Fruit fly (Drosophila melanogaster) whole organism, embryonic: Measurements from ENCODE around the gene CG2972.

Experiments used
- ATbp ChIP-seq: fragments of 200-800 bp; sonication (Bioruptor generic); optimal IDR thresholded peaks from 2 replicates; lab custom pipeline; 2017; ENCODE audit warnings: missing biosample characterization, mild to moderate bottlenecking, missing genetic modification characterization, missing genetic modification reagents
- Atf6 ChIP-seq: fragments of 200-800 bp; sonication (Bioruptor generic); IDR thresholded peaks from 2 replicates; pipeline ENCODE4 v1.3.6; 2022; ENCODE audit warnings: missing biosample characterization, missing genetic modification characterization
- Bgb ChIP-seq: fragments of 200-800 bp; sonication (Bioruptor generic); IDR thresholded peaks from 2 replicates; pipeline ENCODE4 v1.3.6; 2022; ENCODE audit warnings: missing biosample characterization, missing genetic modification characterization; ENCODE audit not compliant: partially characterized antibody
- CG10321 ChIP-seq: fragments of 200-800 bp; sonication (Bioruptor generic); IDR thresholded peaks from 2 replicates; pipeline ENCODE4 v1.3.6; 2022; ENCODE audit warnings: missing biosample characterization, missing genetic modification characterization
- CG11723 ChIP-seq: fragments of 200-800 bp; sonication (Bioruptor generic); optimal IDR thresholded peaks from 2 replicates; lab custom pipeline; 2017; ENCODE audit warnings: missing biosample characterization, mild to moderate bottlenecking, missing genetic modification characterization
- CG12391 ChIP-seq: fragments of 200-800 bp; sonication (Bioruptor generic); optimal IDR thresholded peaks from 3 replicates; lab custom pipeline; 2018; ENCODE audit warnings: missing biosample characterization, mild to moderate bottlenecking, missing genetic modification characterization, moderate library complexity
- CG13287 ChIP-seq: fragments of 200-800 bp; sonication (Bioruptor generic); IDR thresholded peaks from 2 replicates; pipeline ENCODE4 v1.3.6; 2022; ENCODE audit warnings: missing biosample characterization, missing genetic modification characterization; ENCODE audit not compliant: partially characterized antibody
- CG14667 ChIP-seq: fragments of 200-800 bp; sonication (Bioruptor generic); IDR thresholded peaks from 2 replicates; pipeline ENCODE4 v1.3.6; 2022; ENCODE audit warnings: missing biosample characterization, missing genetic modification characterization
- CG14965 ChIP-seq: fragments of 200-800 bp; sonication (Bioruptor generic); optimal IDR thresholded peaks from 2 replicates; lab custom pipeline; 2016; ENCODE audit warnings: missing biosample characterization, missing genetic modification characterization, borderline replicate concordance
- CG16863 ChIP-seq: fragments of 200-800 bp; sonication (Bioruptor generic); optimal IDR thresholded peaks from 3 replicates; lab custom pipeline; 2016; ENCODE audit warnings: missing biosample characterization, missing genetic modification characterization
- CG17568 ChIP-seq: fragments of 200-800 bp; sonication (Bioruptor generic); optimal IDR thresholded peaks from 2 replicates; lab custom pipeline; 2018; ENCODE audit warnings: missing biosample characterization, mild to moderate bottlenecking, missing genetic modification characterization, moderate library complexity
- CG2129 ChIP-seq: fragments of 200-800 bp; sonication (Bioruptor generic); IDR thresholded peaks from 2 replicates; pipeline ENCODE4 v1.3.6; 2022; ENCODE audit warnings: missing biosample characterization, missing genetic modification characterization; ENCODE audit not compliant: partially characterized antibody
- CG2678 ChIP-seq: fragments of 200-800 bp; sonication (Bioruptor generic); optimal IDR thresholded peaks from 3 replicates; lab custom pipeline; 2019; ENCODE audit warnings: missing biosample characterization, mild to moderate bottlenecking, missing genetic modification characterization, moderate library complexity
- CG32772 ChIP-seq: fragments of 200-800 bp; sonication (Bioruptor generic); IDR thresholded peaks from 2 replicates; pipeline ENCODE4 v1.3.6; 2022; ENCODE audit warnings: missing biosample characterization, missing genetic modification characterization
- CG3407 ChIP-seq: fragments of 200-800 bp; sonication (Bioruptor generic); optimal IDR thresholded peaks from 2 replicates; lab custom pipeline; 2018; ENCODE audit warnings: missing biosample characterization, mild to moderate bottlenecking, missing genetic modification characterization
- CG34376 ChIP-seq: fragments of 200-800 bp; sonication (Bioruptor generic); optimal IDR thresholded peaks from 2 replicates; lab custom pipeline; 2018; ENCODE audit warnings: missing biosample characterization, mild to moderate bottlenecking, missing genetic modification characterization
- CG4360 ChIP-seq: fragments of 200-800 bp; sonication (Bioruptor generic); IDR thresholded peaks from 2 replicates; pipeline ENCODE4 v1.3.6; 2022; ENCODE audit warnings: missing biosample characterization, missing genetic modification characterization
- CG5180 ChIP-seq: fragments of 200-800 bp; sonication (Bioruptor generic); optimal IDR thresholded peaks from 3 replicates; lab custom pipeline; 2017; ENCODE audit warnings: missing biosample characterization, missing genetic modification characterization, mild to moderate bottlenecking, moderate library complexity, missing genetic modification reagents
- CG6765 ChIP-seq: fragments of 200-800 bp; sonication (Bioruptor generic); optimal IDR thresholded peaks from 3 replicates; lab custom pipeline; 2017; ENCODE audit warnings: missing biosample characterization, mild to moderate bottlenecking, missing genetic modification characterization
- CG7786 ChIP-seq: fragments of 200-800 bp; sonication (Bioruptor generic); optimal IDR thresholded peaks from 2 replicates; lab custom pipeline; 2016; ENCODE audit warnings: missing biosample characterization, missing genetic modification characterization
- CG7963 ChIP-seq: fragments of 200-800 bp; sonication (Bioruptor generic); IDR thresholded peaks from 3 replicates; pipeline ENCODE4 v1.3.6; 2022; ENCODE audit warnings: missing biosample characterization, missing genetic modification characterization; ENCODE audit not compliant: partially characterized antibody
- CG9727 ChIP-seq: fragments of 200-800 bp; sonication (Bioruptor generic); optimal IDR thresholded peaks from 3 replicates; lab custom pipeline; 2017; ENCODE audit warnings: missing biosample characterization, mild to moderate bottlenecking, missing genetic modification characterization
- CG9876 ChIP-seq: fragments of 200-800 bp; sonication (Bioruptor generic); optimal IDR thresholded peaks from 2 replicates; lab custom pipeline; 2016; ENCODE audit warnings: missing biosample characterization, missing genetic modification characterization
- D19A ChIP-seq: fragments of 200-800 bp; optimal IDR thresholded peaks from 3 replicates; lab custom pipeline; 2019; ENCODE audit warnings: missing biosample characterization, mild to moderate bottlenecking, missing genetic modification characterization, moderate library complexity
- Ets65A ChIP-seq: fragments of 200-800 bp; sonication (Bioruptor generic); peaks from one replicate; lab custom pipeline; 2016; ENCODE audit warnings: missing biosample characterization, missing genetic modification characterization
- Fer3 ChIP-seq: fragments of 200-800 bp; sonication (Bioruptor generic); optimal IDR thresholded peaks from 2 replicates; lab custom pipeline; 2018; ENCODE audit warnings: missing biosample characterization, mild to moderate bottlenecking, missing genetic modification characterization, moderate library complexity
- Max ChIP-seq: fragments of 200-800 bp; sonication (Bioruptor generic); optimal IDR thresholded peaks from 2 replicates; lab custom pipeline; 2016; ENCODE audit warnings: missing biosample characterization, mild to moderate bottlenecking, missing genetic modification characterization
- Mrtf ChIP-seq: fragments of 200-800 bp; sonication (Bioruptor generic); IDR thresholded peaks from 3 replicates; pipeline ENCODE4 v1.3.6; 2022; ENCODE audit warnings: missing biosample characterization, missing genetic modification characterization
- Neu2 ChIP-seq: fragments of 200-800 bp; sonication (Bioruptor generic); optimal IDR thresholded peaks from 3 replicates; lab custom pipeline; 2016; ENCODE audit warnings: missing biosample characterization, missing genetic modification characterization, borderline replicate concordance
- Side ChIP-seq: fragments of 200-800 bp; sonication (Bioruptor generic); optimal IDR thresholded peaks from 2 replicates; lab custom pipeline; 2016; ENCODE audit warnings: missing biosample characterization, missing genetic modification characterization
- Stat92E ChIP-seq, 3 experiments: fragments of >200 bp in 2 of 3; fragments of 200-800 bp in 1 of 3; sonication (Bioruptor generic) in 1 of 3; optimal IDR thresholded peaks; 2 replicates each; lab custom pipeline; 2017 to 2019; ENCODE audit warnings: missing biosample characterization in 3 of 3, missing genetic modification characterization in 3 of 3, mild to moderate bottlenecking in 1 of 3, moderate library complexity in 1 of 3
- Taf1 ChIP-seq: fragments of 200-800 bp; sonication (Bioruptor generic); IDR thresholded peaks from 2 replicates; pipeline ENCODE4 v1.3.6; 2022; ENCODE audit warnings: missing biosample characterization, missing genetic modification characterization
- Tbp ChIP-seq: fragments of >200 bp; optimal IDR thresholded peaks from 2 replicates; lab custom pipeline; 2018; ENCODE audit warnings: missing biosample characterization, missing genetic modification characterization
- Xrp1 ChIP-seq: fragments of 200-800 bp; sonication (Bioruptor generic); IDR thresholded peaks from 2 replicates; pipeline ENCODE4 v1.3.6; 2022; ENCODE audit warnings: missing biosample characterization, missing genetic modification characterization
- ara ChIP-seq: fragments of 200-800 bp; sonication (Bioruptor generic); IDR thresholded peaks from 2 replicates; pipeline ENCODE4 v1.3.6; 2022; ENCODE audit warnings: missing biosample characterization, missing genetic modification characterization
- bab2 ChIP-seq: fragments of 200-800 bp; sonication (Bioruptor generic); optimal IDR thresholded peaks from 2 replicates; lab custom pipeline; 2016; ENCODE audit warnings: missing biosample characterization, missing genetic modification characterization
- bcd ChIP-seq: fragments of 200-800 bp; sonication (Bioruptor generic); optimal IDR thresholded peaks from 2 replicates; lab custom pipeline; 2017; ENCODE audit warnings: missing biosample characterization, mild to moderate bottlenecking, missing genetic modification characterization
- ci ChIP-seq: fragments of 200-800 bp; sonication (Bioruptor generic); IDR thresholded peaks from 3 replicates; pipeline ENCODE4 v1.3.6; 2022; ENCODE audit warnings: missing biosample characterization, missing genetic modification characterization
- fd102C ChIP-seq: fragments of 200-800 bp; sonication (Bioruptor generic); optimal IDR thresholded peaks from 2 replicates; lab custom pipeline; 2018; ENCODE audit warnings: missing biosample characterization, mild to moderate bottlenecking, missing genetic modification characterization, moderate library complexity
- fd64A ChIP-seq: fragments of 200-800 bp; sonication (Bioruptor generic); optimal IDR thresholded peaks from 3 replicates; lab custom pipeline; 2018; ENCODE audit warnings: missing biosample characterization, mild to moderate bottlenecking, missing genetic modification characterization
- hth ChIP-seq: fragments of >200 bp; optimal IDR thresholded peaks from 2 replicates; lab custom pipeline; 2017; ENCODE audit warnings: inconsistent platforms
- jigr1 ChIP-seq: fragments of 200-800 bp; sonication (Bioruptor generic); IDR thresholded peaks from 3 replicates; pipeline ENCODE4 v1.3.6; 2022; ENCODE audit warnings: missing biosample characterization, missing genetic modification characterization
- lbe ChIP-seq: fragments of 200-800 bp; sonication (Bioruptor generic); optimal IDR thresholded peaks from 2 replicates; lab custom pipeline; 2016; ENCODE audit warnings: missing biosample characterization, mild to moderate bottlenecking, missing genetic modification characterization
- org-1 ChIP-seq: fragments of 200-800 bp; sonication (Bioruptor generic); optimal IDR thresholded peaks from 2 replicates; lab custom pipeline; 2017; ENCODE audit warnings: missing biosample characterization, missing genetic modification characterization
- otp ChIP-seq: fragments of 200-800 bp; sonication (Bioruptor generic); IDR thresholded peaks from 3 replicates; pipeline ENCODE4, ENCODE4 v1.3.6; 2022; ENCODE audit warnings: missing biosample characterization, missing genetic modification characterization
- pnt ChIP-seq: fragments of 200-800 bp; sonication (Bioruptor generic); optimal IDR thresholded peaks from 3 replicates; lab custom pipeline; 2016; ENCODE audit warnings: missing biosample characterization, missing genetic modification characterization
- pros ChIP-seq: fragments of 200-800 bp; sonication (Bioruptor generic); optimal IDR thresholded peaks from 3 replicates; lab custom pipeline; 2019; ENCODE audit warnings: missing biosample characterization, mild to moderate bottlenecking, missing genetic modification characterization, moderate library complexity
- ranshi ChIP-seq: fragments of 200-800 bp; sonication (Bioruptor generic); IDR thresholded peaks from 2 replicates; pipeline ENCODE4 v1.3.6; 2022; ENCODE audit warnings: missing biosample characterization, missing genetic modification characterization
- trh ChIP-seq: fragments of 200-800 bp; sonication (Bioruptor generic); optimal IDR thresholded peaks from 2 replicates; lab custom pipeline; 2016; ENCODE audit warnings: missing biosample characterization, missing genetic modification characterization
- zen2 ChIP-seq: fragments of 200-800 bp; sonication (Bioruptor generic); IDR thresholded peaks from 3 replicates; pipeline ENCODE4 v1.3.6; 2022; ENCODE audit warnings: missing biosample characterization, missing genetic modification characterization; ENCODE audit not compliant: partially characterized antibody

CG2972 gene

DNA sequence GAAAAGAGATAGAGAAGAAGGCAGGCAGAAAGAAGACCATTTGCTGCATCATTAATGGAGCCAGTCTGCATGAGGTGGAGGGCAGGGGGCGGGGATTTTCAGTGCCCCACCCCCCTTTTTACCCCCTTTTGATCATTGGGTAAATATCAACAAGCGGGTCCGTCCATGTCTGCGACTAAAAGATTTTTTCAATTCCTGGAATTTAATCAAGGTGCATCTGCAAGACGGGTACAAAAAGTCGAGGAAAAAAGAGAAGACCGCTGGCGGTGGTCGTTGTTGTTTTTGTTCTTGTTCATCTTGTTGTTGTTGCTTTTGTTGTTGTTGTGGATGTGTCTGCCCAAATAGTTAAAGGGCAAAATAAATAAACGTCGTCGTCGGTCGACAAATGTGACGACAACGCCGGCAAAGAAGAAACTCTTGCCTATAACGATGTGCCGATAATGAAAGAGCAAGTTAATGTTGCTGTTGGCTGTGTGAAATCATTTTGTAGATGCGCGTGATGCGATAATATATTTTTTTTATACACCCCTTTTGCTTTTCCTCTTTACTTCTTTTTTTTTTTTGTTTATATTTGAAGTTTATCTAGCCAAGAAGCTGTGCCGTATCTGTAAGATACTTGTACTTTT is 32.7 kb downstream of the CG2972 start (continued):
- TF ChIP-seq Fer3 (tag; lab: Kevin White, UChicago) (no peak), CG32772 (no peak), jigr1 (no peak), Tbp (no peak), Bgb (GFP tag; lab: Robert Waterston, UW) (no peak), CG16863 (peak; percentile 9), CG34376 (no peak), lbe (GFP tag; lab: Kevin White, UChicago) (no peak), ranshi (GFP tag; lab: Robert Waterston, UW) (no peak), Side (GFP tag; lab: Kevin White, UChicago) (peak; percentile 20), pros (GFP tag; lab: Kevin White, UChicago) (peak; percentile 34), ATbp (GFP tag; lab: Kevin White, UChicago) (peak; percentile 81), org-1 (GFP tag; lab: Kevin White, UChicago) (peak; percentile 18), Ets65A (GFP tag; lab: Kevin White, UChicago) (peak; percentile 9), CG11723 (GFP tag; lab: Kevin White, UChicago) (no peak), CG14965 (GFP tag; lab: Kevin White, UChicago) (no peak), Atf6 (GFP tag; lab: Robert Waterston, UW) (no peak), CG4360 (GFP tag; lab: Robert Waterston, UW) (peak; percentile 96), Max (no peak), CG2678 (tag; lab: Kevin White, UChicago) (peak; percentile 40), ci (peak; percentile 67; the same call in 2 of the 3 replicates), Xrp1 (GFP tag; lab: Robert Waterston, UW) (peak; percentile 66), CG17568 (GFP tag; lab: Kevin White, UChicago) (peak; percentile 4), ara (GFP tag; lab: Robert Waterston, UW) (peak; percentile 65), Stat92E (GFP tag; optimal IDR thresholded peaks at IDR 0.05; lab: Kevin White, UChicago) (peak in 1 of 3 experiments; percentile 98), CG2129 (GFP tag; lab: Robert Waterston, UW) (no peak), D19A (peak; percentile 24), fd102C (GFP tag; lab: Kevin White, UChicago) (peak; percentile 10), otp (peak; percentile 71), bcd (GFP tag; lab: Kevin White, UChicago) (peak; percentile 34), trh (GFP tag; lab: Kevin White, UChicago) (peak; percentile 3), hth (no peak), zen2 (no peak), CG5180 (peak; percentile 12), fd64A (peak; percentile 11), CG7786 (peak; percentile 3), Taf1 (GFP tag; lab: Robert Waterston, UW) (no peak), CG14667 (GFP tag; lab: Robert Waterston, UW) (no peak), pnt (peak; percentile 7), CG13287 (GFP tag; lab: Robert Waterston, UW) (no peak), bab2 (peak; percentile 5), CG7963 (GFP tag; lab: Robert Waterston, UW) (no peak), CG3407 (GFP tag; lab: Kevin White, UChicago) (peak; percentile 57), Mrtf (GFP tag; lab: Robert Waterston, UW) (no peak), CG12391 (tag; lab: Kevin White, UChicago) (no peak), CG6765 (GFP tag; lab: Kevin White, UChicago) (no peak), Neu2 (GFP tag; lab: Kevin White, UChicago) (no peak), CG9727 (peak; percentile 63), CG9876 (GFP tag; lab: Kevin White, UChicago) (no peak), CG10321 (0 out of 2 replicates have a peak, but pooled peaks have one; percentile 8)
